Worm (Caenorhabditis elegans) whole organism, midembryonic: ENCODE measurements around the gene ZC190.8.

Source experiments
- T22C8.4 ChIP-seq: fragments of 200-800 bp; sonication (Bioruptor generic); IDR thresholded peaks from 2 replicates; pipeline ENCODE4 v1.3.6; 2022; ENCODE audit warnings: missing genetic modification characterization, missing compliant biosample characterization
- flt-1 ChIP-seq: fragments of 200-800 bp; sonication (Bioruptor generic); IDR thresholded peaks from 2 replicates; pipeline ENCODE4 v1.3.6; 2022; ENCODE audit warnings: missing genetic modification characterization, missing compliant biosample characterization
- ztf-29 ChIP-seq: fragments of 200-800 bp; sonication (Bioruptor generic); IDR thresholded peaks from 2 replicates; pipeline ENCODE4 v1.3.6; 2022; ENCODE audit warnings: missing genetic modification reagents, missing genetic modification characterization, missing compliant biosample characterization

- no peak for TF ChIP-seq T22C8.4
- TF ChIP-seq ztf-29 (GFP tag; lab: Robert Waterston, UW): no peak
- no peak for TF ChIP-seq flt-1 (GFP tag; lab: Robert Waterston, UW)
Observed at ce11 chrV:8711910-8712309, 24.3 kb upstream of the ZC190.8 start, which contains the start of gene ZC178.2.
